Worm (Caenorhabditis elegans) whole organism, mixed stage, embryonic: ENCODE measurements around the gene rnf-5.

Experiments used
- M03D4.4 ChIP-seq: sonication (generic microtip); optimal IDR thresholded peaks from 2 replicates; lab custom pipeline; 2017; ENCODE audit warnings: mild to moderate bottlenecking, missing genetic modification characterization, missing compliant biosample characterization
- bed-3 ChIP-seq: fragments of 200-800 bp; sonication (Bioruptor generic); optimal IDR thresholded peaks from 3 replicates; lab custom pipeline; 2018; ENCODE audit warnings: mild to moderate bottlenecking, missing genetic modification characterization, moderate library complexity, missing compliant biosample characterization
- blmp-1 ChIP-seq: fragments of 150-350 bp; optimal IDR thresholded peaks from 2 replicates; lab custom pipeline; 2014; ENCODE audit warnings: missing biosample characterization, missing genetic modification characterization
- ceh-39 ChIP-seq: fragments of 150-350 bp; optimal IDR thresholded peaks from 2 replicates; lab custom pipeline; 2014; ENCODE audit warnings: missing biosample characterization, missing genetic modification characterization
- ceh-43 ChIP-seq: fragments of 200-800 bp; sonication (Bioruptor generic); optimal IDR thresholded peaks from 2 replicates; lab custom pipeline; 2018; ENCODE audit warnings: mild to moderate bottlenecking, missing genetic modification characterization, moderate library complexity, missing compliant biosample characterization
- ceh-83 ChIP-seq: fragments of 200-800 bp; sonication (Bioruptor generic); optimal IDR thresholded peaks from 2 replicates; lab custom pipeline; 2018; ENCODE audit warnings: mild to moderate bottlenecking, missing genetic modification characterization, missing compliant biosample characterization
- ces-1 ChIP-seq: fragments of 150-350 bp; optimal IDR thresholded peaks from 2 replicates; lab custom pipeline; 2014; ENCODE audit warnings: missing biosample characterization, missing genetic modification reagents, missing genetic modification characterization
- cnd-1 ChIP-seq: fragments of 200-800 bp; sonication (Bioruptor generic); optimal IDR thresholded peaks from 2 replicates; lab custom pipeline; 2018; ENCODE audit warnings: mild to moderate bottlenecking, missing genetic modification characterization, missing compliant biosample characterization
- drap-1 ChIP-seq: fragments of 200-800 bp; sonication (Bioruptor generic); optimal IDR thresholded peaks from 3 replicates; lab custom pipeline; 2018; ENCODE audit warnings: mild to moderate bottlenecking, missing genetic modification characterization, missing compliant biosample characterization
- elt-1 ChIP-seq: sonication (generic microtip); optimal IDR thresholded peaks from 2 replicates; lab custom pipeline; 2017; ENCODE audit warnings: missing genetic modification characterization, mild to moderate bottlenecking, missing compliant biosample characterization, antibody characterized with exemption, moderate library complexity, borderline replicate concordance; ENCODE audit not compliant: insufficient read depth
- elt-3 ChIP-seq: fragments of 150-350 bp; optimal IDR thresholded peaks from 2 replicates; lab custom pipeline; 2014; ENCODE audit warnings: missing biosample characterization, missing genetic modification characterization
- flh-1 ChIP-seq: fragments of 200-800 bp; sonication (Bioruptor generic); optimal IDR thresholded peaks from 2 replicates; lab custom pipeline; 2018; ENCODE audit warnings: mild to moderate bottlenecking, missing genetic modification characterization, moderate library complexity, missing compliant biosample characterization
- ham-2 ChIP-seq: fragments of 200-800 bp; sonication (Bioruptor generic); optimal IDR thresholded peaks from 2 replicates; lab custom pipeline; 2018; ENCODE audit warnings: mild to moderate bottlenecking, missing genetic modification characterization, missing compliant biosample characterization
- hlh-1 ChIP-seq: fragments of 150-350 bp; optimal IDR thresholded peaks from 2 replicates; lab custom pipeline; 2014; ENCODE audit warnings: missing biosample characterization, missing genetic modification reagents, missing genetic modification characterization
- lin-13 ChIP-seq: fragments of 150-350 bp; optimal IDR thresholded peaks from 2 replicates; lab custom pipeline; 2014; ENCODE audit warnings: missing biosample characterization, missing genetic modification characterization
- lin-32 ChIP-seq: fragments of 200-800 bp; sonication (Bioruptor generic); optimal IDR thresholded peaks from 2 replicates; lab custom pipeline; 2018; ENCODE audit warnings: mild to moderate bottlenecking, missing genetic modification characterization, missing compliant biosample characterization
- lsy-2 ChIP-seq: fragments of 150-350 bp; optimal IDR thresholded peaks from 2 replicates; lab custom pipeline; 2014; ENCODE audit warnings: missing biosample characterization, missing genetic modification characterization
- mab-5 ChIP-seq: fragments of 150-350 bp; optimal IDR thresholded peaks from 2 replicates; lab custom pipeline; 2014; ENCODE audit warnings: missing biosample characterization, missing genetic modification characterization
- mep-1 ChIP-seq: fragments of 150-350 bp; optimal IDR thresholded peaks from 2 replicates; lab custom pipeline; 2017; ENCODE audit warnings: missing biosample characterization, missing genetic modification reagents, missing genetic modification characterization, inconsistent platforms
- mls-2 ChIP-seq: sonication (generic microtip); optimal IDR thresholded peaks from 2 replicates; lab custom pipeline; 2016; ENCODE audit warnings: mild to moderate bottlenecking, missing genetic modification characterization, moderate library complexity, missing compliant biosample characterization
- nhr-12 ChIP-seq: fragments of 150-350 bp; optimal IDR thresholded peaks from 2 replicates; lab custom pipeline; 2014; ENCODE audit warnings: missing biosample characterization, missing genetic modification characterization
- nhr-2 ChIP-seq: fragments of 150-350 bp; optimal IDR thresholded peaks from 2 replicates; lab custom pipeline; 2014; ENCODE audit warnings: missing biosample characterization, missing genetic modification characterization
- nhr-237 ChIP-seq: fragments of 150-350 bp; optimal IDR thresholded peaks from 2 replicates; lab custom pipeline; 2014; ENCODE audit warnings: missing biosample characterization, missing genetic modification characterization
- nhr-28 ChIP-seq: fragments of 150-350 bp; optimal IDR thresholded peaks from 2 replicates; lab custom pipeline; 2014; ENCODE audit warnings: missing biosample characterization, missing genetic modification characterization
- nhr-76 ChIP-seq: sonication (generic microtip); optimal IDR thresholded peaks from 2 replicates; lab custom pipeline; 2017; ENCODE audit warnings: missing biosample characterization, missing genetic modification characterization
- pha-4 ChIP-seq: fragments of 150-350 bp; optimal IDR thresholded peaks from 2 replicates; lab custom pipeline; 2018; ENCODE audit warnings: missing biosample characterization, missing genetic modification reagents, missing genetic modification characterization
- sem-2 ChIP-seq: fragments of 200-800 bp; sonication (Bioruptor generic); optimal IDR thresholded peaks from 2 replicates; lab custom pipeline; 2018; ENCODE audit warnings: mild to moderate bottlenecking, missing genetic modification characterization, missing compliant biosample characterization
- snpc-4 ChIP-seq: fragments of 150-350 bp; optimal IDR thresholded peaks from 2 replicates; lab custom pipeline; 2014; ENCODE audit warnings: missing biosample characterization, missing genetic modification characterization
- sptf-1 ChIP-seq: sonication (generic microtip); optimal IDR thresholded peaks from 2 replicates; lab custom pipeline; 2017; ENCODE audit warnings: mild to moderate bottlenecking, missing genetic modification characterization, moderate library complexity, missing compliant biosample characterization
- tbx-8 ChIP-seq: fragments of 200-800 bp; sonication (Bioruptor generic); optimal IDR thresholded peaks from 2 replicates; lab custom pipeline; 2018; ENCODE audit warnings: mild to moderate bottlenecking, missing genetic modification characterization, moderate library complexity, missing compliant biosample characterization
- unc-120 ChIP-seq: sonication (generic microtip); optimal IDR thresholded peaks from 2 replicates; lab custom pipeline; 2017; ENCODE audit warnings: missing genetic modification characterization, missing compliant biosample characterization; ENCODE audit not compliant: poor library complexity, severe bottlenecking
- unc-39 ChIP-seq: fragments of 150-350 bp; optimal IDR thresholded peaks from 2 replicates; lab custom pipeline; 2014; ENCODE audit warnings: missing biosample characterization, missing genetic modification characterization
- unc-62 ChIP-seq: fragments of 150-350 bp; optimal IDR thresholded peaks from 2 replicates; lab custom pipeline; 2014; ENCODE audit warnings: missing biosample characterization, missing genetic modification reagents, missing genetic modification characterization
- zip-8 ChIP-seq: fragments of 150-350 bp; optimal IDR thresholded peaks from 2 replicates; lab custom pipeline; 2014; ENCODE audit warnings: missing biosample characterization, missing genetic modification characterization
- ztf-11 ChIP-seq: fragments of 150-350 bp; optimal IDR thresholded peaks from 2 replicates; lab custom pipeline; 2014; ENCODE audit warnings: missing biosample characterization, missing genetic modification characterization

rnf-5 gene

ce11 chrIII:4176109-4176596 lies 9.5 kb upstream of the rnf-5 start, which contains the start of the genes hrde-1 and C16C10.13:
hrde-1 (minus strand) TSS chrIII:4176159.
C16C10.13 (plus strand) TSS chrIII:4176440.
- no peak for TF ChIP-seq M03D4.4 (tag; lab: Kevin White, UChicago)
- no peak for TF ChIP-seq elt-1 (tag; lab: Kevin White, UChicago)
- TF ChIP-seq nhr-2 (tag; lab: Kevin White, UChicago) = no peak
- no peak for TF ChIP-seq lsy-2 (tag; lab: Kevin White, UChicago)
- TF ChIP-seq ceh-43 (GFP tag; lab: Kevin White, UChicago) = no peak
- no peak for TF ChIP-seq zip-8 (tag; lab: Kevin White, UChicago)
- TF ChIP-seq ceh-39 (tag; lab: Kevin White, UChicago) = no peak
- TF ChIP-seq nhr-76 (tag; lab: Kevin White, UChicago) = no peak
- TF ChIP-seq unc-39 = no peak
- no peak for TF ChIP-seq elt-3
- no peak for TF ChIP-seq mep-1
- no peak for TF ChIP-seq blmp-1 (tag; lab: Kevin White, UChicago)
- no peak for TF ChIP-seq cnd-1 (tag; lab: Kevin White, UChicago)
- TF ChIP-seq snpc-4 (tag; lab: Kevin White, UChicago) = no peak
- TF ChIP-seq hlh-1 (tag; lab: Kevin White, UChicago) = no peak

DNA sequence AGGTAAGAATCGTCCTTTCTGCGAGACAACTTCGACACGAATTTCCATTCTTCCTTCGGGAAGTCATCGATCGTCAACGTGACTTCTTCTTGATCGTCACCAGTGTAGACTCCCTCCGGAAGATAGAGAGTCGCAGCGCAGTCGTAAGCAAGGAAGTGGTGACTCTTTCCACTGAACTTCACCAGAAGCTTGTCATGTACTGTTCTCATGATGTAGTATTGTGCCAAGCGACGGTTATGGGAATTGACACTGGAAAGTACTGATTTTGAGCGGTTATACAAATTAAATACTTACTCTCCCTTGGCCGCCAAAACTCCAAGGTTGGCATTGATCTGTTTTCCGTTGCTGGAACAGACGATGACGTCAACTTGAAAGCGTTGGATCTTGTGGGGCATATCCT lies 8.8 kb upstream of the rnf-5 start:
- TF ChIP-seq ceh-39 (tag; lab: Kevin White, UChicago) = no peak
- TF ChIP-seq nhr-12 (tag; lab: Kevin White, UChicago) = no peak
- no peak for TF ChIP-seq elt-1 (tag; lab: Kevin White, UChicago)
- TF ChIP-seq nhr-237 (tag; lab: Kevin White, UChicago) = no peak
- TF ChIP-seq nhr-2 (tag; lab: Kevin White, UChicago) = no peak
- no peak for TF ChIP-seq nhr-28 (tag; lab: Kevin White, UChicago)
- no peak for TF ChIP-seq pha-4 (tag; lab: Kevin White, UChicago)
- no peak for TF ChIP-seq tbx-8 (GFP tag; lab: Kevin White, UChicago)
- no peak for TF ChIP-seq cnd-1 (tag; lab: Kevin White, UChicago)
- no peak for TF ChIP-seq blmp-1 (tag; lab: Kevin White, UChicago)

ce11 chrIII:4172210-4172609 lies 5.6 kb upstream of the rnf-5 start:
- TF ChIP-seq ceh-43 (GFP tag; lab: Kevin White, UChicago) (no peak), mab-5 (tag; lab: Kevin White, UChicago) (no peak), ceh-83 (GFP tag; lab: Kevin White, UChicago) (no peak), blmp-1 (tag; lab: Kevin White, UChicago) (no peak), zip-8 (tag; lab: Kevin White, UChicago) (no peak), lin-32 (no peak), unc-62 (no peak), hlh-1 (tag; lab: Kevin White, UChicago) (no peak), mls-2 (tag; lab: Kevin White, UChicago) (no peak), pha-4 (tag; lab: Kevin White, UChicago) (no peak), cnd-1 (tag; lab: Kevin White, UChicago) (no peak), sem-2 (GFP tag; lab: Kevin White, UChicago) (no peak), elt-3 (no peak), flh-1 (GFP tag; lab: Kevin White, UChicago) (no peak), bed-3 (GFP tag; lab: Kevin White, UChicago) (no peak), ces-1 (GFP tag; lab: Kevin White, UChicago) (no peak), nhr-28 (tag; lab: Kevin White, UChicago) (no peak), M03D4.4 (tag; lab: Kevin White, UChicago) (no peak), drap-1 (GFP tag; lab: Kevin White, UChicago) (no peak), snpc-4 (tag; lab: Kevin White, UChicago) (no peak)

DNA sequence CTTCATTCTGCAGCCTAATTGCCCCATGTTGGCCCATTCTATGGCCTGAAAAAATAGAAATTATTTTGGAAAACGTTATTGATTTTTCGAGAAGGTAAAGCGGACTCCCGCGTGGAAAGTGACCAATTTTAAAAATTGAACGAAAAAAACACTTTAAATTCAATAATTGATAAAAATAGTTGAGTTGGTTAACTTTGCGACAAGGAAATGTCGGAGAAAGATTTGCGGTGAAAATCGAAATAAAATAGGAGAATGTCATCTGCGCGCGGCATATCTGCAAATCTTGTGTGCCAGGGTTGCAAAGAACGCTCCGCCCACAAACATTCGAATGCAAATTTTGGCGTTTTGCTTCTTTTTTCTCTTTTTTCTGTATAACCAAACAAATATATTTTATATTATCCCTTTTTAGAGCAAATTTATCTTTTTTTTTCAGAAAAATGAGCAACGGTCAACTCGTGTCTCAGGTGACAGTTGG lies 4.3 kb upstream of the rnf-5 start, which contains the start of the genes rnf-121 and C16C10.4:
Gene rnf-121 (minus strand): TSS at position 51 of the 475 bp plus-strand sequence.
Gene C16C10.4 (plus strand): TSS at position 434 of the 475 bp plus-strand sequence.
- peak; percentile 94 for TF ChIP-seq cnd-1 (tag; lab: Kevin White, UChicago)
- TF ChIP-seq unc-120 = peak; percentile 93
- peak; percentile 82 for TF ChIP-seq mep-1
- TF ChIP-seq ceh-43 (GFP tag; lab: Kevin White, UChicago) = peak; percentile 92
- peak; percentile 73 for TF ChIP-seq ham-2 (GFP tag; lab: Kevin White, UChicago)
- TF ChIP-seq drap-1 (GFP tag; lab: Kevin White, UChicago) = peak; percentile 88
- no peak for TF ChIP-seq snpc-4 (tag; lab: Kevin White, UChicago)
- TF ChIP-seq lin-13 (tag; lab: Kevin White, UChicago) = peak; percentile 81
- TF ChIP-seq mls-2 (tag; lab: Kevin White, UChicago) = peak; percentile 94
- peak; percentile 85 for TF ChIP-seq hlh-1 (tag; lab: Kevin White, UChicago)
- TF ChIP-seq nhr-28 (tag; lab: Kevin White, UChicago) = peak; percentile 73
- peak; percentile 96 for TF ChIP-seq sptf-1 (tag; lab: Kevin White, UChicago)
- peak; percentile 51 for TF ChIP-seq ceh-39 (tag; lab: Kevin White, UChicago)
- TF ChIP-seq mab-5 (tag; lab: Kevin White, UChicago) = peak; percentile 91
- TF ChIP-seq lin-32 = peak; percentile 89
- TF ChIP-seq elt-1 (tag; lab: Kevin White, UChicago) = peak; percentile 75
- peak; percentile 81 for TF ChIP-seq tbx-8 (GFP tag; lab: Kevin White, UChicago)
- peak; percentile 94 for TF ChIP-seq ztf-11 (tag; lab: Kevin White, UChicago)
- peak; percentile 53 for TF ChIP-seq nhr-237 (tag; lab: Kevin White, UChicago)
- peak; percentile 83 for TF ChIP-seq bed-3 (GFP tag; lab: Kevin White, UChicago)
- peak; percentile 62 for TF ChIP-seq pha-4 (tag; lab: Kevin White, UChicago)
- TF ChIP-seq unc-39 = peak; percentile 71
- TF ChIP-seq M03D4.4 (tag; lab: Kevin White, UChicago) = peak; percentile 93
- TF ChIP-seq unc-62 = peak; percentile 7
- TF ChIP-seq elt-3 = peak; percentile 78
- TF ChIP-seq lsy-2 (tag; lab: Kevin White, UChicago) = peak; percentile 72
- peak; percentile 82 for TF ChIP-seq sem-2 (GFP tag; lab: Kevin White, UChicago)
- TF ChIP-seq ces-1 (GFP tag; lab: Kevin White, UChicago) = no peak
- TF ChIP-seq nhr-76 (tag; lab: Kevin White, UChicago) = peak; percentile 73
- TF ChIP-seq ceh-83 (GFP tag; lab: Kevin White, UChicago) = peak; percentile 94
- peak; percentile 20 for TF ChIP-seq nhr-2 (tag; lab: Kevin White, UChicago)
- TF ChIP-seq zip-8 (tag; lab: Kevin White, UChicago) = no peak
- TF ChIP-seq blmp-1 (tag; lab: Kevin White, UChicago) = peak; percentile 73
- TF ChIP-seq nhr-12 (tag; lab: Kevin White, UChicago) = peak; percentile 99
- peak; percentile 83 for TF ChIP-seq flh-1 (GFP tag; lab: Kevin White, UChicago)
